Fruit fly (Drosophila melanogaster): ENCODE data around the gene alpha-Est10.
A peak's percentile ranks its signal among the peaks of the same experiment; 100 is the strongest.

Gene alpha-Est10

DNA sequence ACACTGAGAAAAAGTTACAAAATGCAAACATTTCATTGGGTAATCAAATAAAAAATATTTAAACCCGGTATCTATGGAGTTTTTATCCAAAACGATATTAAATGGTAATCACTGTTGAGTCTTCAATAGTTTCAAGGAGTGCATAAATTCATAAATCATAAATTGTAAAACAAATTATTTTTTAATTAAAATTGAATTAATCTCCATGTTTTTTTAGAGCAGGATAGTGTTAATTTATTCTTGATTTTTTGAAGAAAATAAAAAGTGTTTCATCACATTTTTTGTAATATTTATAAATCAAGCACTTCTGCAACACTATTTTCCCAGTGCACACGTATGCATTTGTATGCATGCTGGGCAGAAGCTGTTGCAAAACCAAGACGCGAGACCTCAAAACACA, 2.8 kb downstream of the alpha-Est10 start:
- TF ChIP-seq CG7045 (GFP tag; optimal IDR thresholded peaks at IDR 0.05) (no peak), Mnt (GFP tag; optimal IDR thresholded peaks at IDR 0.05) (no peak), Hr96 (GFP tag; optimal IDR thresholded peaks at IDR 0.05) (no peak), bab1 (GFP tag; optimal IDR thresholded peaks at IDR 0.05) (peak; percentile 48), Crg-1 (GFP tag; optimal IDR thresholded peaks at IDR 0.05) (no peak), CG1620 (GFP tag; optimal IDR thresholded peaks at IDR 0.05) (no peak)

DNA sequence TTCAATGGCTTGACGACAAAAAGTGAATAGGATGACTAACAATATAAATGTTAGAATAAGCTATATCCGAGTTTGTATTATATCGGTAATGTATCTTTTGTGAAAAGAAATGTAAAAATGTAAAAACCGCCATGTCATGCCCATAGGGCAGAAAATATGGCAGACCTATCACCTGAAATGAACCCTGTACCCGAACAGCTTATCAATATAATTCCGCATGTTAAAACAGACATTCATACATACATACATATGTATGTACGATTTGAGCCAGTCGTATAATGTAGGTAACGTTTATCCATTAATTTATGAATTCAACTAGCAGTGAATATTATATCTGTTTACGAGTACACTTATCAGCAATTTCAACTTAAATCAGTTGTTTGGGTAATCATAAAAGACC, 3.7 kb downstream of the alpha-Est10 start:
- no peak for TF ChIP-seq CG1620 (GFP tag; optimal IDR thresholded peaks at IDR 0.05)
- no peak for TF ChIP-seq CG7045 (GFP tag; optimal IDR thresholded peaks at IDR 0.05)
- TF ChIP-seq CG11617 (GFP tag; optimal IDR thresholded peaks at IDR 0.05) = no peak
- no peak for TF ChIP-seq CG14711 (tag; optimal IDR thresholded peaks at IDR 0.05)
- no peak for TF ChIP-seq cic (GFP tag; optimal IDR thresholded peaks at IDR 0.05)
- peak; percentile 17 to 92 for TF ChIP-seq cnc (optimal IDR thresholded peaks at IDR 0.05)
- peak; percentile 33 for TF ChIP-seq tj (GFP tag; optimal IDR thresholded peaks at IDR 0.05)
- TF ChIP-seq bab1 (GFP tag; optimal IDR thresholded peaks at IDR 0.05) = no peak

DNA sequence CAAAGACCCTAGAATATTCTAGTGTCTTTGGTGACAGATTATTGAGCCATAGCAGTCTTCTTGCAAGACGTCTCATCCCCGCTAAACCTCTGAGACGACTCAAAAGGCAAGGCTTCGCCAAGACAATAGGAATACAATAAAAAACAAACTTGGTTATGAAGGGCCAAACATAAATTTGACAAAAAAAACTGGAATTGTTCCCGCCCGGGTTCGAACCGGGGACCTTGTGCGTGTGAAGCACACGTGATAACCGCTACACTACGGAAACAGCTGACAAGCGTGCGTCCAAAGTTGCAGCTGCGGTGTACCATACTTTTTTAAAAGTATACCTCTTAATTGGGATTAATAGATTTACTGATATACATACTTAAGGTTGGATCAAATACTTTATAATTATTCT, 17.9 kb downstream of the alpha-Est10 start:
- no peak for TF ChIP-seq Mnt (GFP tag; optimal IDR thresholded peaks at IDR 0.05)

DNA sequence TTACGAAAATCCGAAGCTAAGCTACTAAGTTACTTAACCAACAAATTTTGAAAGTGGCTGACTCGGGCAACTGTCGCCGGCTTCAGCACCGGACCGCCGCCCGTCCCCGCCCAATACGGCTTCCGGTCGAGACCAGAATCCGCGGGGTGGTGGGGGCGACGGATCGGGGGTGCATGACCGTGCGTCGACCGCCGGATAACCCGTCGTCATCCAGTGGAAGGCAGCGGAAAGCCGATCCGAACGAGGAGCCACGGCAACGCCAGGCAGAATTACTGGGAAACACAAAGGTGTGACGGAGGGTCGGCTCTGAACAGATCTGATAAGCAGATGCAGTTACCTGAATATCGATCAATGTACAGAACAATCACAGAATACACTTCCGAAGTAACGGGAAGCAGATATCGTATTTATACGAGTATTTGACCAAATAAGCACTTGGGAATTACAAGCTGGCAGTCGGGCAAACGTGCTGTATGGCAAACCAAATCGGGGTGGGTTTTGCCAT, 19.0 kb downstream of the alpha-Est10 start:
- TF ChIP-seq CG1620 (GFP tag; optimal IDR thresholded peaks at IDR 0.05) (peak; percentile 74), kay (GFP tag; ENCODE audit: borderline replicate concordance) (no peak), CG11617 (GFP tag; optimal IDR thresholded peaks at IDR 0.05) (peak; percentile 62), CG12768 (GFP tag; optimal IDR thresholded peaks at IDR 0.05) (peak; percentile 97), toe (GFP tag; optimal IDR thresholded peaks at IDR 0.05) (peak; percentile 80), Crg-1 (GFP tag; optimal IDR thresholded peaks at IDR 0.05) (peak; percentile 72), CG7045 (GFP tag; optimal IDR thresholded peaks at IDR 0.05) (peak; percentile 87), CG33017 (tag; optimal IDR thresholded peaks at IDR 0.05) (peak; percentile 71), Mnt (GFP tag; optimal IDR thresholded peaks at IDR 0.05) (peak; percentile 80), CG5204 (GFP tag; optimal IDR thresholded peaks at IDR 0.05) (peak; percentile 48), pad (GFP tag; optimal IDR thresholded peaks at IDR 0.05) (peak; percentile 82), cnc (optimal IDR thresholded peaks at IDR 0.05) (no peak), bab1 (GFP tag; optimal IDR thresholded peaks at IDR 0.05) (peak; percentile 86), Hr96 (GFP tag; optimal IDR thresholded peaks at IDR 0.05) (peak; percentile 83), CG7101 (tag; optimal IDR thresholded peaks at IDR 0.05) (peak; percentile 79), Clk (GFP tag; optimal IDR thresholded peaks at IDR 0.05) (peak; percentile 72), CG14711 (tag; optimal IDR thresholded peaks at IDR 0.05) (peak; percentile 33), ovo (GFP tag; optimal IDR thresholded peaks at IDR 0.05) (peak; percentile 87), tj (GFP tag; optimal IDR thresholded peaks at IDR 0.05) (peak; percentile 94), cic (GFP tag; optimal IDR thresholded peaks at IDR 0.05) (peak; percentile 91)

DNA sequence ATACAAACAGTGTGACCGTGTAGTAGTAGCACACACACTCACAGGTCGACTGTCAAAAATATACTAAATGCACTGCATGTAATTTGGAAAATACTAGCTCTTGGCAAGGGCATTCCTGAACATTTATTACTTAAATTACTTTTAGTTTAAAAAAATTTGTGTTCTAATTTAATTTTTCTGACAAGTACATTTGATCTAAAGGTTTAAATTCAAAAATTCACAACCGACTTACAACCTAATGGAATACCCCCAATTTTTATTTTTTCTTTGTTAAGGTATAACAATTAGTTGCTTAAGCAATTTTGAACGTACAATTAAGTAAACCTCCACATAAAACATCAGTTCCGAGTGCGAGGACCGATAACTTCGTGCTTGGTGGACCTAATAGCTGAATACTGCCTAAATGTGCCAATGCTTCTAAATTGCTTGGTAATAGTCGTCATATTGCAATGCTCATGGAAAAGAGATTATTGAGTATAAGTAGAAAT, 19.8 kb downstream of the alpha-Est10 start, which contains the start of gene CG1142:
CG1142 (minus strand) TSS at position 15 of the 488 bp plus-strand sequence.
- TF ChIP-seq kay (GFP tag; ENCODE audit: borderline replicate concordance) = peak; percentile 89
- peak; percentile 98 for TF ChIP-seq CG7045 (GFP tag; optimal IDR thresholded peaks at IDR 0.05)
- peak; percentile 94 for TF ChIP-seq CG5204 (GFP tag; optimal IDR thresholded peaks at IDR 0.05)
- no peak for TF ChIP-seq cnc (optimal IDR thresholded peaks at IDR 0.05)
- TF ChIP-seq Hr96 (GFP tag; optimal IDR thresholded peaks at IDR 0.05) = peak; percentile 89
- peak; percentile 92 for TF ChIP-seq Clk (GFP tag; optimal IDR thresholded peaks at IDR 0.05)
- TF ChIP-seq CG12768 (GFP tag; optimal IDR thresholded peaks at IDR 0.05) = peak; percentile 92
- TF ChIP-seq bab1 (GFP tag; optimal IDR thresholded peaks at IDR 0.05) = peak; percentile 99
- TF ChIP-seq CG14711 (tag; optimal IDR thresholded peaks at IDR 0.05) = peak; percentile 94
- TF ChIP-seq Crg-1 (GFP tag; optimal IDR thresholded peaks at IDR 0.05) = peak; percentile 90
- TF ChIP-seq CG11617 (GFP tag; optimal IDR thresholded peaks at IDR 0.05) = peak; percentile 94
- TF ChIP-seq toe (GFP tag; optimal IDR thresholded peaks at IDR 0.05) = peak; percentile 92
- peak; percentile 29 for TF ChIP-seq cic (GFP tag; optimal IDR thresholded peaks at IDR 0.05)
- peak; percentile 94 for TF ChIP-seq CG1620 (GFP tag; optimal IDR thresholded peaks at IDR 0.05)
- TF ChIP-seq CG33017 (tag; optimal IDR thresholded peaks at IDR 0.05) = peak; percentile 98
- TF ChIP-seq Mnt (GFP tag; optimal IDR thresholded peaks at IDR 0.05) = peak; percentile 64
- TF ChIP-seq tj (GFP tag; optimal IDR thresholded peaks at IDR 0.05) = peak; percentile 79
- TF ChIP-seq CG7101 (tag; optimal IDR thresholded peaks at IDR 0.05) = peak; percentile 97
- TF ChIP-seq pad (GFP tag; optimal IDR thresholded peaks at IDR 0.05) = peak; percentile 85
- TF ChIP-seq ovo (GFP tag; optimal IDR thresholded peaks at IDR 0.05) = peak; percentile 84

DNA sequence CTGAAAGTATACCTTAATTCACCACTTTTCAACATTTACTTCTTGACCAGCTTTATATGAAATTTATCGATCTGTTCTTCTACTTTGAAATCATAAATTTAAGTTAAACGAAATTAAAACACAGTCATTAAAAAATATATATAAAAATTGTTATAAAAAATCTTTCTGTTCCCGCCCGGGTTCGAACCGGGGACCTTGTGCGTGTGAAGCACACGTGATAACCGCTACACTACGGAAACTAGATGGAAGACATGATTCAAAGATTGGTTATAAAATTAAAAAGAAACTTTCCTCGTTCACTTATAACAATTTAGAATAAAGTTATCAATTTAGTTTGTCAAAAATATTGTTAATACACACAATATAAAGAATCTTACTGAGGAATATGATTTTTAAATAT, 21.8 kb downstream of the alpha-Est10 start:
- no peak for TF ChIP-seq CG33017 (tag; optimal IDR thresholded peaks at IDR 0.05)
- no peak for TF ChIP-seq CG7045 (GFP tag; optimal IDR thresholded peaks at IDR 0.05)
- no peak for TF ChIP-seq CG12768 (GFP tag; optimal IDR thresholded peaks at IDR 0.05)
- TF ChIP-seq ovo (GFP tag; optimal IDR thresholded peaks at IDR 0.05) = no peak
- no peak for TF ChIP-seq cnc (optimal IDR thresholded peaks at IDR 0.05)
- no peak for TF ChIP-seq CG1620 (GFP tag; optimal IDR thresholded peaks at IDR 0.05)
- TF ChIP-seq CG7101 (tag; optimal IDR thresholded peaks at IDR 0.05) = no peak
- TF ChIP-seq kay (GFP tag; ENCODE audit: borderline replicate concordance) = no peak
- no peak for TF ChIP-seq bab1 (GFP tag; optimal IDR thresholded peaks at IDR 0.05)
- no peak for TF ChIP-seq cic (GFP tag; optimal IDR thresholded peaks at IDR 0.05)
- no peak for TF ChIP-seq Clk (GFP tag; optimal IDR thresholded peaks at IDR 0.05)
- no peak for TF ChIP-seq CG11617 (GFP tag; optimal IDR thresholded peaks at IDR 0.05)

Data from whole organism, adult.